Worm (Caenorhabditis elegans) whole organism, early embryonic: ENCODE results near the gene col-79.

Experiments
- B0310.2 ChIP-seq: sonication (generic microtip); optimal IDR thresholded peaks from 2 replicates; lab custom pipeline; 2016; ENCODE audit warnings: mild to moderate bottlenecking, missing genetic modification characterization, missing compliant biosample characterization
- F13C5.2 ChIP-seq: sonication (generic microtip); optimal IDR thresholded peaks from 2 replicates; lab custom pipeline; 2017; ENCODE audit warnings: mild to moderate bottlenecking, missing genetic modification characterization, inconsistent platforms, missing compliant biosample characterization
- aly-1 ChIP-seq: sonication (generic microtip); optimal IDR thresholded peaks from 2 replicates; lab custom pipeline; 2016; ENCODE audit warnings: missing genetic modification characterization, missing compliant biosample characterization
- ama-1 ChIP-seq: fragments of 150-350 bp; optimal IDR thresholded peaks from 2 replicates; lab custom pipeline; 2014
- ceh-13 ChIP-seq: fragments of 200-800 bp; sonication (Bioruptor generic); optimal IDR thresholded peaks from 2 replicates; lab custom pipeline; 2018; ENCODE audit warnings: mild to moderate bottlenecking, missing genetic modification characterization, missing compliant biosample characterization
- ceh-36 ChIP-seq: sonication (generic microtip); optimal IDR thresholded peaks from 2 replicates; lab custom pipeline; 2016; ENCODE audit warnings: missing genetic modification characterization, inconsistent platforms, missing compliant biosample characterization
- ets-7 ChIP-seq: sonication (generic microtip); optimal IDR thresholded peaks from 2 replicates; lab custom pipeline; 2016; ENCODE audit warnings: missing genotype, missing genetic modification characterization, missing compliant biosample characterization
- flt-1 ChIP-seq: fragments of 200-800 bp; sonication (Bioruptor generic); IDR thresholded peaks from 2 replicates; pipeline ENCODE4 v1.3.6; 2022; ENCODE audit warnings: missing genetic modification characterization, missing compliant biosample characterization
- hmbx-1 ChIP-seq: sonication (generic microtip); optimal IDR thresholded peaks from 2 replicates; lab custom pipeline; 2016; ENCODE audit warnings: mild to moderate bottlenecking, missing genetic modification characterization, missing compliant biosample characterization
- hmg-4 ChIP-seq: fragments of 200-800 bp; sonication (Bioruptor generic); optimal IDR thresholded peaks from 2 replicates; lab custom pipeline; 2018; ENCODE audit warnings: mild to moderate bottlenecking, missing genetic modification characterization, missing compliant biosample characterization
- hnd-1 ChIP-seq: sonication (generic microtip); optimal IDR thresholded peaks from 2 replicates; lab custom pipeline; 2016; ENCODE audit warnings: missing genetic modification characterization, missing compliant biosample characterization
- pes-1 ChIP-seq: fragments of 200-800 bp; sonication (Bioruptor generic); IDR thresholded peaks from 2 replicates; pipeline ENCODE4 v1.3.6; 2022; ENCODE audit warnings: missing genetic modification reagents, missing genetic modification characterization, missing compliant biosample characterization
- scrt-1 ChIP-seq: fragments of 200-800 bp; sonication (Bioruptor generic); IDR thresholded peaks from 2 replicates; pipeline ENCODE4 v1.3.6; 2022; ENCODE audit warnings: missing genetic modification characterization, missing compliant biosample characterization
- sea-1 ChIP-seq: fragments of 200-800 bp; sonication (Bioruptor generic); conservative IDR thresholded peaks from 2 replicates; pipeline ENCODE4 v1.3.6; 2022; ENCODE audit warnings: missing genetic modification characterization, missing compliant biosample characterization
- tbx-11 ChIP-seq: fragments of 200-800 bp; sonication (Bioruptor generic); IDR thresholded peaks from 2 replicates; pipeline ENCODE4 v1.3.6; 2022; ENCODE audit warnings: missing genetic modification characterization, missing compliant biosample characterization
- tbx-37 ChIP-seq: fragments of 200-800 bp; sonication (Bioruptor generic); conservative IDR thresholded peaks from 2 replicates; pipeline ENCODE4 v1.3.6; 2022; ENCODE audit warnings: missing genetic modification reagents, missing genetic modification characterization, missing compliant biosample characterization
- tra-4 ChIP-seq: sonication (generic microtip); optimal IDR thresholded peaks from 2 replicates; lab custom pipeline; 2017; ENCODE audit warnings: missing genetic modification characterization, missing compliant biosample characterization

col-79 gene

DNA sequence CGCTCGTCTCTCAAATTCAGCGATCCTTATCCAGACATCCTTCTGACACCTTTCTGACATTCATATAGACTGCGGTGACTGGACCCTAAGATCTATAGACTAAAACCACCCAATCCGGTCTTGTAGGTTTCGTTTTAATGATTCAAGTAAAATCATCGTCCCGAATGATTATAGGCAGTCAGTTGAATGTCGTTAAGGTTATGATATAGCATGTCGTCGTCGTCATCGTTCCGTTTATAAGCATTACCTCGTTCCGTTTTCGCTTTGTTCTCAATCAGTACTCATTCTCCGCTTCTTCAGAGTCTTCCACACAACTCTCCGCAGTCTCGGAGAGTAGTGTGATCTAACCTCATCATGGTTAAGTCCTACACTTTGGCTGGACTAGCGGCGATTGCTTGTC lies 5.2 kb downstream of the col-79 start, which contains the start of gene bli-1:
Gene bli-1 (plus strand): TSS at position 301 of the 400 bp plus-strand sequence.
- TF ChIP-seq ceh-13 (GFP tag; lab: Kevin White, UChicago) (no peak), hnd-1 (tag; lab: Kevin White, UChicago) (no peak), scrt-1 (GFP tag; lab: Robert Waterston, UW) (no peak), aly-1 (no peak), pes-1 (GFP tag; lab: Robert Waterston, UW) (no peak), sea-1 (GFP tag; lab: Robert Waterston, UW) (no peak), ama-1 (no peak), B0310.2 (tag; lab: Kevin White, UChicago) (no peak), ets-7 (no peak), tbx-11 (GFP tag; lab: Robert Waterston, UW) (no peak), flt-1 (GFP tag; lab: Robert Waterston, UW) (no peak), tbx-37 (GFP tag; lab: Robert Waterston, UW) (no peak), hmg-4 (GFP tag; lab: Kevin White, UChicago) (no peak), ceh-36 (tag; lab: Kevin White, UChicago) (no peak), tra-4 (tag; lab: Kevin White, UChicago) (no peak), F13C5.2 (tag; lab: Kevin White, UChicago) (no peak), hmbx-1 (tag; lab: Kevin White, UChicago) (no peak)

- TF ChIP-seq B0310.2 (tag; lab: Kevin White, UChicago) (no peak), ama-1 (no peak), sea-1 (GFP tag; lab: Robert Waterston, UW) (no peak), tbx-37 (GFP tag; lab: Robert Waterston, UW) (no peak; the same call in 1 of the 2 replicates), tbx-11 (GFP tag; lab: Robert Waterston, UW) (no peak), tra-4 (tag; lab: Kevin White, UChicago) (no peak), scrt-1 (GFP tag; lab: Robert Waterston, UW) (no peak), flt-1 (GFP tag; lab: Robert Waterston, UW) (no peak), pes-1 (GFP tag; lab: Robert Waterston, UW) (no peak), hnd-1 (tag; lab: Kevin White, UChicago) (no peak), hmbx-1 (tag; lab: Kevin White, UChicago) (no peak), aly-1 (no peak), ceh-36 (tag; lab: Kevin White, UChicago) (no peak), F13C5.2 (tag; lab: Kevin White, UChicago) (no peak), ets-7 (no peak), hmg-4 (GFP tag; lab: Kevin White, UChicago) (no peak), ceh-13 (GFP tag; lab: Kevin White, UChicago) (no peak)
Measured at ce11 chrII:10714262-10714933, 11.0 kb downstream of the col-79 start, which contains the start of the genes dph-2 and C09G5.7. Gene dph-2 (minus strand): TSS chrII:10714297. Gene C09G5.7 (plus strand): TSS chrII:10714883.

ce11 chrII:10717124-10717523 lies 13.7 kb downstream of the col-79 start, which contains the start of gene C09G5.13:
Gene C09G5.13 (plus strand): TSS chrII:10717424.
- TF ChIP-seq tbx-11 (GFP tag; lab: Robert Waterston, UW) (no peak), hnd-1 (tag; lab: Kevin White, UChicago) (no peak), hmg-4 (GFP tag; lab: Kevin White, UChicago) (no peak), tra-4 (tag; lab: Kevin White, UChicago) (no peak), tbx-37 (GFP tag; lab: Robert Waterston, UW) (no peak), hmbx-1 (tag; lab: Kevin White, UChicago) (no peak), F13C5.2 (tag; lab: Kevin White, UChicago) (no peak), flt-1 (GFP tag; lab: Robert Waterston, UW) (no peak), scrt-1 (GFP tag; lab: Robert Waterston, UW) (no peak)

DNA sequence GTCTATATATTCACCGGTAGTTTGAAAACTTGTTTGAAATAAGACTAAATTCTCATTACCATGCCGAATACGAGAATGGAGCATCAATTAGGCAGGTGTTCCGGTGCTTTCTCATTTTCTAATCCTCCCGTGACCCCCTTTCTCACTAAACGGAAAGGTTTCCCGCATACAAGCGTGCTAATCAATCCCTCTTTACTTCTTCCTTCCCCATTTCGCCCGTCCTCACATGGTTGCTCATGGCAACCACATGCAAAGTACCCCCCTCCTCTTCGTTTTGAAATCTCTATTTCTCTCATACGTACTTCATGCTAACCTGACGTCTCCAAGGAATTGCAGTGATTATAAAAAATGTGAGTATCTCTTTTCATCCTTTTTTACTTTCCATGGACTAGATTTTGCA lies 16.5 kb downstream of the col-79 start, which contains the start of gene mks-5:
Gene mks-5 (plus strand): TSS at position 301 of the 400 bp plus-strand sequence.
- TF ChIP-seq hmbx-1 (tag; lab: Kevin White, UChicago) (no peak), tbx-11 (GFP tag; lab: Robert Waterston, UW) (no peak), ceh-13 (GFP tag; lab: Kevin White, UChicago) (no peak), flt-1 (GFP tag; lab: Robert Waterston, UW) (no peak), hmg-4 (GFP tag; lab: Kevin White, UChicago) (no peak), tbx-37 (GFP tag; lab: Robert Waterston, UW) (no peak), aly-1 (no peak), ceh-36 (tag; lab: Kevin White, UChicago) (no peak), tra-4 (tag; lab: Kevin White, UChicago) (no peak), sea-1 (GFP tag; lab: Robert Waterston, UW) (no peak), ets-7 (no peak), hnd-1 (tag; lab: Kevin White, UChicago) (no peak), F13C5.2 (tag; lab: Kevin White, UChicago) (no peak), scrt-1 (GFP tag; lab: Robert Waterston, UW) (no peak), B0310.2 (tag; lab: Kevin White, UChicago) (no peak), pes-1 (GFP tag; lab: Robert Waterston, UW) (no peak)

ce11 chrII:10723069-10723468 lies 19.7 kb downstream of the col-79 start, which contains the start of gene C09G5.14:
Gene C09G5.14 (minus strand): TSS chrII:10723169.
- TF ChIP-seq tbx-37 (GFP tag; lab: Robert Waterston, UW): no peak
- TF ChIP-seq scrt-1 (GFP tag; lab: Robert Waterston, UW): no peak
- no peak for TF ChIP-seq flt-1 (GFP tag; lab: Robert Waterston, UW)
- TF ChIP-seq B0310.2 (tag; lab: Kevin White, UChicago): no peak
- no peak for TF ChIP-seq pes-1 (GFP tag; lab: Robert Waterston, UW)
- TF ChIP-seq hmbx-1 (tag; lab: Kevin White, UChicago): no peak
- TF ChIP-seq F13C5.2 (tag; lab: Kevin White, UChicago): no peak
- TF ChIP-seq ama-1: no peak
- TF ChIP-seq tbx-11 (GFP tag; lab: Robert Waterston, UW): no peak
- no peak for TF ChIP-seq tra-4 (tag; lab: Kevin White, UChicago)
- TF ChIP-seq hmg-4 (GFP tag; lab: Kevin White, UChicago): no peak
- no peak for TF ChIP-seq sea-1 (GFP tag; lab: Robert Waterston, UW)
- TF ChIP-seq ceh-13 (GFP tag; lab: Kevin White, UChicago): no peak
- TF ChIP-seq ceh-36 (tag; lab: Kevin White, UChicago): no peak
- no peak for TF ChIP-seq ets-7
- TF ChIP-seq aly-1: no peak
- no peak for TF ChIP-seq hnd-1 (tag; lab: Kevin White, UChicago)
